Fruit fly (Drosophila melanogaster) whole organism: ENCODE results near the gene CG43127.

ENCODE experiments used
- CG8478 ChIP-seq: fragments of >200 bp; optimal IDR thresholded peaks from 2 replicates; lab custom pipeline; 2018; ENCODE audit warnings: inconsistent platforms
- Dll ChIP-seq: fragments of >200 bp; optimal IDR thresholded peaks from 2 replicates; lab custom pipeline; 2017
- EcR ChIP-seq, 2 experiments: fragments of >200 bp; optimal IDR thresholded peaks; 2 replicates each; lab custom pipeline; 2017; ENCODE audit warnings: missing biosample characterization in 2 of 2, missing genetic modification characterization in 2 of 2, missing genetic modification reagents in 2 of 2
- psq ChIP-seq: fragments of >200 bp; optimal IDR thresholded peaks from 2 replicates; lab custom pipeline; 2017
- usp ChIP-seq: fragments of >200 bp; optimal IDR thresholded peaks from 2 replicates; lab custom pipeline; 2017; ENCODE audit warnings: missing biosample characterization, missing genetic modification characterization, mixed read lengths

dm6 chr3L:10652487-10652886, 27.1 kb upstream of the CG43127 start:
- TF ChIP-seq usp (GFP tag; lab: Kevin White, UChicago) = no peak
- no peak for TF ChIP-seq CG8478
- TF ChIP-seq Dll = no peak
- no peak for TF ChIP-seq EcR (GFP tag; optimal IDR thresholded peaks at IDR 0.05; lab: Kevin White, UChicago)
- no peak for TF ChIP-seq psq (lab: Kevin White, UChicago)
